Worm (Caenorhabditis elegans): ENCODE data around the gene F49C12.2.

F49C12.2 gene

ce11 chrIV:9262295-9262694 is 36.8 kb downstream of the F49C12.2 start:
- no peak for TF ChIP-seq mes-4 (tag; optimal IDR thresholded peaks at IDR 0.05)
- no peak for TF ChIP-seq F23B12.7 (tag; optimal IDR thresholded peaks at IDR 0.05; ENCODE audit: insufficient read depth)
- no peak for TF ChIP-seq zim-3 (tag; optimal IDR thresholded peaks at IDR 0.05)

- no peak for TF ChIP-seq dpl-1 (GFP tag; optimal IDR thresholded peaks at IDR 0.05)
- no peak for TF ChIP-seq F57C9.4 (tag; optimal IDR thresholded peaks at IDR 0.05)
- no peak for TF ChIP-seq ceh-40 (GFP tag; IDR thresholded peaks at IDR 0.05)
- no peak for TF ChIP-seq bed-2 (GFP tag; IDR thresholded peaks at IDR 0.05)
- TF ChIP-seq hrde-1 (tag; optimal IDR thresholded peaks at IDR 0.05; ENCODE audit: borderline replicate concordance) = no peak
- no peak for TF ChIP-seq lag-1 (GFP tag; IDR thresholded peaks at IDR 0.05)
- TF ChIP-seq Y53G8AR.9 (GFP tag; conservative IDR thresholded peaks at IDR 0.05) = no peak
- TF ChIP-seq F33H1.4 (GFP tag; IDR thresholded peaks at IDR 0.05) = no peak
- no peak for TF ChIP-seq let-607 (tag; optimal IDR thresholded peaks at IDR 0.05)
Observed at ce11 chrIV:9261687-9262086, 37.4 kb downstream of the F49C12.2 start, which contains the start of gene col-120. TSS of gene col-120 (minus strand) at chrIV:9261787.

DNA sequence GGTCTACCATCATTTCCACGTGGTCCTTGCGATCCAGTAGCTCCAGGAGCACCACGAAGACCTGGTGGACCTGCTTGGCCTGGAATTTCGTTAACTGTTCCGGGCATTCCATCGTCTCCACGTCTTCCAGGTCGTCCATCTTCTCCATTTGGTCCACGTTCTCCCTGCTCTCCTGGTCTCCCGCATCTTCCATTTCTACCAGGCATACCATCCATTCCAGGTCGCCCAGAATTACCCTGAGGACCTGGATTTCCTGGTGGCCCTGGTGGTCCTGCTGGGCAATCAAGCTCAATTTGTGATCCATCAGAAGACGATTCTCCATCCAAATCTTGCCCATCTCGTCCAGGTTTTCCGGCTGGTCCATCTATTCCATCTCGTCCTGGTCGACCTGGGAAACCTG is 38.2 kb downstream of the F49C12.2 start:
- TF ChIP-seq F37B4.10 (GFP tag; IDR thresholded peaks at IDR 0.05) (0 out of 2 replicates have a peak, but pooled peaks have one; percentile 3), B0261.1 (tag; optimal IDR thresholded peaks at IDR 0.05) (no peak), ceh-100 (GFP tag; IDR thresholded peaks at IDR 0.05) (no peak), F57A8.1 (GFP tag; optimal IDR thresholded peaks at IDR 0.05) (peak; percentile 12)

DNA sequence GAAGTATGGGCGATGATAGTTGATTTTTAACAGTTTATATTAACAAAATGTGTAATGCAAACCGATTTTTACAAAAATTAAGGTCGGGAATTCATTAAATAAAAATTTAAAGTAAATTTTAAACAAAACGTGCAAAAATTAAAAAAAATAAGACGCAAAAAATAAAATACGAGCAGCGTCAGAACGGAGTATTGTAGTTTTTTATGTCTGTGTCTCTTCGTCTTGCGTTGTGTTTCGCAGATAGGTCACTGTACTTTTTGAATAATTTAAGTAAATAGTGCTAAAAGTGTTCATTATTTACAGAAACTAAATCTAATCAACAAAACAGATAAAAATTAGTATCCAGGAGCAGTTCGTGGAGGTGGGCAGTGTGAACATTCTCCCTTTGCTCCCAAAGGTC is 38.7 kb downstream of the F49C12.2 start:
- TF ChIP-seq hmg-1.2 (GFP tag; IDR thresholded peaks at IDR 0.05) (peak; percentile 92), attf-3 (GFP tag; conservative IDR thresholded peaks at IDR 0.05) (peak; percentile 91), dpff-1 (tag; optimal IDR thresholded peaks at IDR 0.05) (no peak)

DNA sequence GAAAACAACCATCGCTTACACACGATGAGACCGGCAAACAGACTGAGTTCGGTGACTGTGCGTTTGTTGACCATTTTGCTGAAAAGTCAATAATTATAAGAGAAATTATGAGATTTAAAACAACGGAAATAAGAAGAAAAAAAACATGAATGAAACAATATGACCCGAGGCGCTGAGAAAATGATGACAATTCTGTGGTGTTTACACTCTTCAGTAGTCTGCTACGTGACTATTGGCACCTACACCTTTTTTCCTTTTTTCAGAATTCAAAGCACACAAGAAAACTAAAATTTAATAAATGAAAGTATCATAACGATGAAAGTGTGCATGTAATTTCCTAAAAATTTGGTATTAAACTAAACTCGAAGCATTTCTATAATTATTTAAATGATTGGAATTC is 39.4 kb downstream of the F49C12.2 start, which contains the start of gene Y11D7A.10:
TSS of gene Y11D7A.10 (minus strand) at position 82 of the 400 bp plus-strand sequence.
- TF ChIP-seq attf-3 (GFP tag; conservative IDR thresholded peaks at IDR 0.05) (no peak), K12H6.12 (tag; optimal IDR thresholded peaks at IDR 0.05) (no peak), mel-28 (tag; optimal IDR thresholded peaks at IDR 0.05; ENCODE audit: borderline replicate concordance) (no peak), ccch-3 (GFP tag; optimal IDR thresholded peaks at IDR 0.05) (no peak), C17E4.6 (GFP tag; IDR thresholded peaks at IDR 0.05) (no peak), madf-6 (GFP tag; IDR thresholded peaks at IDR 0.05) (no peak), B0336.3 (GFP tag; IDR thresholded peaks at IDR 0.05) (no peak), tlf-1 (GFP tag; optimal IDR thresholded peaks at IDR 0.05) (no peak)

- TF ChIP-seq snpc-4 (GFP tag; optimal IDR thresholded peaks at IDR 0.05) (no peak), snpc-4 (tag; optimal IDR thresholded peaks at IDR 0.05) (peak in 1 of 4 experiments; percentile 11), ama-1 (optimal IDR thresholded peaks at IDR 0.05) (peak; percentile 69), ama-1 (GFP tag; optimal IDR thresholded peaks at IDR 0.05) (no peak), repo-1 (tag; optimal IDR thresholded peaks at IDR 0.05) (no peak), F37B4.10 (GFP tag; IDR thresholded peaks at IDR 0.05) (no peak), ekl-4 (GFP tag; IDR thresholded peaks at IDR 0.05) (peak; percentile 24; the same call in 1 of the 2 replicates), attf-3 (GFP tag; conservative IDR thresholded peaks at IDR 0.05) (0 out of 2 replicates have a peak, but pooled peaks have one; percentile 21), madf-6 (GFP tag; IDR thresholded peaks at IDR 0.05) (0 out of 2 replicates have a peak, but pooled peaks have one; percentile 21), lir-1 (GFP tag; conservative IDR thresholded peaks at IDR 0.05) (no peak), atf-7 (tag; optimal IDR thresholded peaks at IDR 0.05) (no peak), ztf-18 (tag; optimal IDR thresholded peaks at IDR 0.05) (no peak), him-1 (tag; optimal IDR thresholded peaks at IDR 0.05) (no peak), ets-4 (GFP tag; optimal IDR thresholded peaks at IDR 0.05) (no peak)
Observed at ce11 chrIV:9258547-9258946, 40.5 kb downstream of the F49C12.2 start.

Measured in whole organism, young adult.